Worm (Caenorhabditis elegans) whole organism, midembryonic: Measurements from ENCODE around the gene mlc-7.

Experiments used
- cog-1 ChIP-seq: sonication (generic microtip); optimal IDR thresholded peaks from 2 replicates; lab custom pipeline; 2016; ENCODE audit warnings: missing genetic modification characterization, missing compliant biosample characterization
- tab-1 ChIP-seq: fragments of 200-800 bp; sonication (Bioruptor generic); IDR thresholded peaks from 2 replicates; pipeline ENCODE4 v1.3.6; 2022; ENCODE audit warnings: missing genetic modification characterization, missing compliant biosample characterization

ce11 chrIII:13759691-13760090 lies 8.4 kb downstream of the mlc-7 start:
- TF ChIP-seq tab-1 (GFP tag; lab: Robert Waterston, UW) (no peak), cog-1 (no peak)
